Fruit fly (Drosophila melanogaster): ENCODE measurements around the gene CG31752.

Gene CG31752

DNA sequence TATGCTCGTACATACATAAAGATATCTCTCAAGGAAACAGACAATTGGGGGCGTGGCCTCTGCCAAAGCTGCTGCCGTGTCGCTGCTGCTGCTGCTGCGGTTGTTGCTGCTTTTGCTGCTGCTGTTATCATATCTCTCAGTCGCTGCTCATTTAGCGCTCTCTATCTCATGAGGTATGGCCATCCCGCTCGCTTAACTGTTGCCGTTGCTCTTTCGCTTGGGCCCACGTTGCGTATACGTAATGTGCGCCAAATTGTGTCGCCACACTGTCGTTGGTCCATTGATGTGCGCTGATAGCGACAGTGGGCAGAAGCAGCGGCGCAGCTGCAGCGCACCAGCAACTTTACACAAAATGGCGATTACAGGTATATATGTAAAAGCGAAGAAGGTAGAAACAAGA, 44.7 kb downstream of the CG31752 start:
- no peak for TF ChIP-seq pdm3 (GFP tag; optimal IDR thresholded peaks at IDR 0.05)
- peak; percentile 10 for TF ChIP-seq Eip78C (GFP tag)

- TF ChIP-seq Sox14 (GFP tag; optimal IDR thresholded peaks at IDR 0.05) (peak; percentile 14), CG15336 (GFP tag; IDR thresholded peaks at IDR 0.05) (0 out of 2 replicates have a peak, but pooled peaks have one; percentile 11), achi (GFP tag; optimal IDR thresholded peaks at IDR 0.05) (peak; percentile 43), CG11762 (GFP tag; optimal IDR thresholded peaks at IDR 0.05; ENCODE audit: insufficient read depth) (no peak), vri (GFP tag; optimal IDR thresholded peaks at IDR 0.05) (peak; percentile 67), Lpt (GFP tag; optimal IDR thresholded peaks at IDR 0.05) (peak; percentile 2), eg (GFP tag; IDR thresholded peaks at IDR 0.05) (peak; percentile 16; the same call in 1 of the 3 replicates), Sox15 (GFP tag; optimal IDR thresholded peaks at IDR 0.05) (no peak), CG6276 (GFP tag; optimal IDR thresholded peaks at IDR 0.05) (no peak)
Measured at dm6 chr2L:18795917-18796402, 45.1 kb downstream of the CG31752 start.

DNA sequence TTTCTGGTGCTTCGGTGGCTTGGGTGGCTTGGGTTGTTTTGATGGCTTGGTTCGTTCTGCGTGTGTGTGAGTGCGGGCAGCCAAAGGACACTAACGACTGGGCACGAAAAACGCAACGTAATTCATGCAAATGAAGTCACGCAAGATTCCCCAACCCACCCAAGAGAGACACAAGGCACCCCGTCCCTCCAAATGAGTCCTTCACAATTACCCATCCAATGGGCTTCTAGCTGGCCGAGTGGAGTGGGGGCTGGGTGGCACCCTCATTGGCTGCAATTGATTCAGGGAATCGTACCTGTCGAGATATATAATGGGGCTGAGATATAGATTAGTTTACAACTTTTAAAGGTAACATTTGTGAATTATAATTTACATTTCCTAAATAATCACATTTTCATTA, 47.9 kb downstream of the CG31752 start:
- TF ChIP-seq salr (GFP tag; optimal IDR thresholded peaks at IDR 0.05) (no peak), CG10631 (GFP tag; optimal IDR thresholded peaks at IDR 0.05) (no peak), svp (GFP tag) (no peak), CG9139 (GFP tag; optimal IDR thresholded peaks at IDR 0.05) (no peak), fkh (GFP tag; optimal IDR thresholded peaks at IDR 0.05) (no peak), Met (GFP tag; optimal IDR thresholded peaks at IDR 0.05) (no peak), Eip93F (GFP tag; optimal IDR thresholded peaks at IDR 0.05) (no peak), spab (GFP tag; optimal IDR thresholded peaks at IDR 0.05) (no peak), CG4318 (GFP tag; optimal IDR thresholded peaks at IDR 0.05) (no peak), acj6 (GFP tag; optimal IDR thresholded peaks at IDR 0.05) (no peak), Hr4 (GFP tag; optimal IDR thresholded peaks at IDR 0.05) (no peak), CG7368 (GFP tag; optimal IDR thresholded peaks at IDR 0.05) (no peak), Ets21C (GFP tag; optimal IDR thresholded peaks at IDR 0.05) (no peak), CG11902 (GFP tag; optimal IDR thresholded peaks at IDR 0.05) (no peak)

dm6 chr2L:18792806-18793205, 48.3 kb downstream of the CG31752 start, which contains the start of gene ham:
TSS of gene ham (minus strand) at chr2L:18792906.
- TF ChIP-seq fd85E (GFP tag; optimal IDR thresholded peaks at IDR 0.05) (no peak), CG6792 (GFP tag; optimal IDR thresholded peaks at IDR 0.05) (no peak), Eip78C (GFP tag) (no peak), Eip75B (GFP tag; optimal IDR thresholded peaks at IDR 0.05) (no peak), CG9139 (GFP tag; optimal IDR thresholded peaks at IDR 0.05) (no peak), Hr38 (GFP tag; optimal IDR thresholded peaks at IDR 0.05) (no peak), lz (GFP tag; optimal IDR thresholded peaks at IDR 0.05) (no peak)

dm6 chr2L:18789773-18790385, 51.2 kb downstream of the CG31752 start:
- TF ChIP-seq CG1621 (tag; optimal IDR thresholded peaks at IDR 0.05) = no peak
- TF ChIP-seq lz (GFP tag; optimal IDR thresholded peaks at IDR 0.05) = no peak
- no peak for TF ChIP-seq CG7368 (GFP tag; optimal IDR thresholded peaks at IDR 0.05)
- no peak for TF ChIP-seq CG3919 (GFP tag; optimal IDR thresholded peaks at IDR 0.05)
- no peak for TF ChIP-seq Ets96B (tag; optimal IDR thresholded peaks at IDR 0.05)
- TF ChIP-seq dsx (GFP tag; optimal IDR thresholded peaks at IDR 0.05; ENCODE audit: poor library complexity, severe bottlenecking) = no peak
- TF ChIP-seq CG34406 (GFP tag; optimal IDR thresholded peaks at IDR 0.05) = no peak
- TF ChIP-seq Sox102F (GFP tag; optimal IDR thresholded peaks at IDR 0.05) = no peak
- no peak for TF ChIP-seq Ets21C (GFP tag; optimal IDR thresholded peaks at IDR 0.05)
- TF ChIP-seq eg (GFP tag; IDR thresholded peaks at IDR 0.05) = no peak
- no peak for TF ChIP-seq CG16779 (tag; optimal IDR thresholded peaks at IDR 0.05)
- no peak for TF ChIP-seq Blimp-1 (GFP tag; optimal IDR thresholded peaks at IDR 0.05)
- no peak for TF ChIP-seq CG6276 (GFP tag; optimal IDR thresholded peaks at IDR 0.05)
- no peak for TF ChIP-seq spab (GFP tag; optimal IDR thresholded peaks at IDR 0.05)

All from whole organism, prepupa.